Fruit fly (Drosophila melanogaster) whole organism, prepupa: Measurements from ENCODE around the gene Or85d.
A peak's percentile ranks its signal among the peaks of the same experiment; 100 is the strongest.

Experiments used
- CG10631 ChIP-seq: fragments of 200-800 bp; sonication (Bioruptor generic); optimal IDR thresholded peaks from 2 replicates; lab custom pipeline; 2016; ENCODE audit warnings: missing biosample characterization, missing genetic modification characterization
- CG15336 ChIP-seq: fragments of 200-800 bp; sonication (Bioruptor generic); IDR thresholded peaks from 2 replicates; pipeline ENCODE4 v1.3.6; 2022; ENCODE audit warnings: missing biosample characterization, missing genetic modification characterization
- CG16779 ChIP-seq: fragments of 200-800 bp; sonication (Bioruptor generic); optimal IDR thresholded peaks from 3 replicates; lab custom pipeline; 2017; ENCODE audit warnings: missing biosample characterization, mild to moderate bottlenecking, missing genetic modification characterization
- CG32006 ChIP-seq: fragments of 200-800 bp; sonication (Bioruptor generic); optimal IDR thresholded peaks from 3 replicates; lab custom pipeline; 2017; ENCODE audit warnings: missing biosample characterization, mild to moderate bottlenecking, missing genetic modification characterization
- CG34406 ChIP-seq: fragments of 200-800 bp; sonication (Bioruptor generic); optimal IDR thresholded peaks from 3 replicates; lab custom pipeline; 2016; ENCODE audit warnings: missing biosample characterization, missing genetic modification characterization
- CG6792 ChIP-seq: fragments of 200-800 bp; sonication (Bioruptor generic); optimal IDR thresholded peaks from 3 replicates; lab custom pipeline; 2016; ENCODE audit warnings: missing biosample characterization, missing genetic modification characterization
- CG6854 ChIP-seq: fragments of 200-800 bp; sonication (Bioruptor generic); optimal IDR thresholded peaks from 2 replicates; lab custom pipeline; 2017; ENCODE audit warnings: missing biosample characterization, mild to moderate bottlenecking, missing genetic modification characterization
- CG7368 ChIP-seq: fragments of 200-800 bp; sonication (Bioruptor generic); optimal IDR thresholded peaks from 3 replicates; lab custom pipeline; 2016; ENCODE audit warnings: missing biosample characterization, missing genetic modification characterization
- CG8632 ChIP-seq: fragments of 200-800 bp; sonication (Bioruptor generic); optimal IDR thresholded peaks from 3 replicates; lab custom pipeline; 2016; ENCODE audit warnings: missing biosample characterization, missing genetic modification characterization
- Ets96B ChIP-seq: fragments of 200-800 bp; optimal IDR thresholded peaks from 2 replicates; lab custom pipeline; 2019; ENCODE audit warnings: missing biosample characterization, mild to moderate bottlenecking, missing genetic modification characterization, moderate library complexity
- achi ChIP-seq: fragments of 200-800 bp; sonication (Bioruptor generic); optimal IDR thresholded peaks from 3 replicates; lab custom pipeline; 2016; ENCODE audit warnings: missing biosample characterization, missing genetic modification characterization
- dsx ChIP-seq: fragments of 200-800 bp; optimal IDR thresholded peaks from 3 replicates; lab custom pipeline; 2019; ENCODE audit warnings: missing biosample characterization, mild to moderate bottlenecking, missing genetic modification characterization, moderate library complexity; ENCODE audit not compliant: poor library complexity, severe bottlenecking
- fd59A ChIP-seq: fragments of 200-800 bp; sonication (Bioruptor generic); optimal IDR thresholded peaks from 2 replicates; lab custom pipeline; 2017; ENCODE audit warnings: missing biosample characterization, mild to moderate bottlenecking, missing genetic modification characterization, missing genetic modification reagents
- topi ChIP-seq: fragments of 200-800 bp; sonication (Bioruptor generic); optimal IDR thresholded peaks from 3 replicates; lab custom pipeline; 2016; ENCODE audit warnings: missing biosample characterization, missing genetic modification characterization

dm6 chr3R:8577409-8578255 lies 25.2 kb downstream of the Or85d start, which contains the start of gene 5-HT2B:
- TF ChIP-seq CG16779 (tag; lab: Kevin White, UChicago), result peak; percentile 7
- TF ChIP-seq topi, result no peak
- TF ChIP-seq CG7368 (GFP tag; lab: Kevin White, UChicago), result no peak
- no peak for TF ChIP-seq fd59A (GFP tag; lab: Kevin White, UChicago)
- no peak for TF ChIP-seq CG34406
- peak; percentile 18 for TF ChIP-seq Ets96B (tag; lab: Kevin White, UChicago)
- peak; percentile 64 for TF ChIP-seq CG32006
- no peak for TF ChIP-seq CG6854 (GFP tag; lab: Kevin White, UChicago)
- no peak; the same call in 1 of the 2 replicates for TF ChIP-seq CG15336 (GFP tag; lab: Robert Waterston, UW)
- no peak for TF ChIP-seq dsx (GFP tag; lab: Kevin White, UChicago)
- TF ChIP-seq CG6792 (GFP tag; lab: Kevin White, UChicago), result no peak
- TF ChIP-seq CG10631 (GFP tag; lab: Kevin White, UChicago), result peak; percentile 40
- TF ChIP-seq CG8632, result peak; percentile 6
- TF ChIP-seq achi (GFP tag; lab: Kevin White, UChicago), result peak; percentile 40
